Worm (Caenorhabditis elegans): ENCODE measurements around the gene F09B9.5.

The F09B9.5 gene

ce11 chrX:10205321-10205720, 50.7 kb downstream of the F09B9.5 start, which contains the start of gene sex-1:
sex-1 (minus strand) TSS chrX:10205421.
- TF ChIP-seq ztf-23 (GFP tag; IDR thresholded peaks at IDR 0.05) (no peak), med-1 (GFP tag; optimal IDR thresholded peaks at IDR 0.05; ENCODE audit: insufficient read depth) (no peak), cog-1 (tag; optimal IDR thresholded peaks at IDR 0.05) (no peak), ref-1 (GFP tag; conservative IDR thresholded peaks at IDR 0.05) (no peak), tab-1 (GFP tag; IDR thresholded peaks at IDR 0.05) (no peak), flt-1 (GFP tag; IDR thresholded peaks at IDR 0.05) (no peak), ztf-29 (GFP tag; IDR thresholded peaks at IDR 0.05) (no peak), klf-2 (GFP tag; conservative IDR thresholded peaks at IDR 0.05) (no peak), T22C8.4 (GFP tag; IDR thresholded peaks at IDR 0.05) (no peak)

ce11 chrX:10206008-10206407, 51.4 kb downstream of the F09B9.5 start:
- TF ChIP-seq ztf-29 (GFP tag; IDR thresholded peaks at IDR 0.05) = no peak
- no peak for TF ChIP-seq klf-2 (GFP tag; conservative IDR thresholded peaks at IDR 0.05)
- TF ChIP-seq flt-1 (GFP tag; IDR thresholded peaks at IDR 0.05) = peak; percentile 14; the same call in 1 of the 2 replicates
- TF ChIP-seq ref-1 (GFP tag; conservative IDR thresholded peaks at IDR 0.05) = no peak
- no peak for TF ChIP-seq T22C8.4 (GFP tag; IDR thresholded peaks at IDR 0.05)

All from whole organism, midembryonic.